Fruit fly (Drosophila melanogaster): ENCODE measurements around the gene Dab.

Gene Dab

dm6 chr3L:16693844-16694243 is 18.1 kb upstream of the Dab start:
- TF ChIP-seq Hnf4 (GFP tag; optimal IDR thresholded peaks at IDR 0.05) (no peak), pan (optimal IDR thresholded peaks at IDR 0.05) (no peak), Rel (GFP tag; optimal IDR thresholded peaks at IDR 0.05) (no peak), Rel (tag; optimal IDR thresholded peaks at IDR 0.05) (peak; percentile 97), N (GFP tag; optimal IDR thresholded peaks at IDR 0.05) (no peak), rgr (GFP tag; optimal IDR thresholded peaks at IDR 0.05) (peak; percentile 14), h (GFP tag; optimal IDR thresholded peaks at IDR 0.05) (peak; percentile 7), foxo (GFP tag; optimal IDR thresholded peaks at IDR 0.05) (no peak), Vsx2 (GFP tag; optimal IDR thresholded peaks at IDR 0.05; ENCODE audit: partially characterized antibody) (peak; percentile 57), psq (GFP tag; optimal IDR thresholded peaks at IDR 0.05) (no peak)

dm6 chr3L:16695076-16695847 is 16.7 kb upstream of the Dab start:
- no peak for TF ChIP-seq HLH106 (tag; optimal IDR thresholded peaks at IDR 0.05)
- TF ChIP-seq sage (GFP tag; optimal IDR thresholded peaks at IDR 0.05): no peak
- TF ChIP-seq pan (optimal IDR thresholded peaks at IDR 0.05): no peak

dm6 chr3L:16697069-16697468 is 14.9 kb upstream of the Dab start:
- TF ChIP-seq foxo (GFP tag; optimal IDR thresholded peaks at IDR 0.05) (peak in 1 of 2 experiments; percentile 41), sv (GFP tag; optimal IDR thresholded peaks at IDR 0.05) (no peak), dl (GFP tag; optimal IDR thresholded peaks at IDR 0.05; ENCODE audit: insufficient read depth in 1 of 2, partially characterized antibody in 2 of 2) (no peak), fru (GFP tag; optimal IDR thresholded peaks at IDR 0.05) (no peak), Dfd (GFP tag; optimal IDR thresholded peaks at IDR 0.05) (no peak), Mio (GFP tag; optimal IDR thresholded peaks at IDR 0.05) (no peak), lola (GFP tag; optimal IDR thresholded peaks at IDR 0.05) (no peak), Jra (GFP tag; optimal IDR thresholded peaks at IDR 0.05) (no peak), dmrt93B (GFP tag; optimal IDR thresholded peaks at IDR 0.05) (no peak), Dif (GFP tag; optimal IDR thresholded peaks at IDR 0.05; ENCODE audit: partially characterized antibody) (no peak), jim (GFP tag; optimal IDR thresholded peaks at IDR 0.05) (no peak), N (GFP tag; optimal IDR thresholded peaks at IDR 0.05) (no peak), HLH106 (tag; optimal IDR thresholded peaks at IDR 0.05) (peak; percentile 56), GATAd (GFP tag; optimal IDR thresholded peaks at IDR 0.05) (no peak), sage (GFP tag; optimal IDR thresholded peaks at IDR 0.05) (no peak), Sp1 (GFP tag; optimal IDR thresholded peaks at IDR 0.05) (peak; percentile 37), Rel (GFP tag; optimal IDR thresholded peaks at IDR 0.05) (no peak), Rel (tag; optimal IDR thresholded peaks at IDR 0.05) (no peak), CrebA (GFP tag; optimal IDR thresholded peaks at IDR 0.05; ENCODE audit: borderline replicate concordance) (no peak), Hnf4 (GFP tag; optimal IDR thresholded peaks at IDR 0.05) (no peak), Abd-B (GFP tag; optimal IDR thresholded peaks at IDR 0.05) (no peak), Hr83 (GFP tag; optimal IDR thresholded peaks at IDR 0.05; ENCODE audit: poor library complexity, severe bottlenecking) (no peak), usp (GFP tag; optimal IDR thresholded peaks at IDR 0.05) (no peak), CG32264 (GFP tag; optimal IDR thresholded peaks at IDR 0.05) (no peak), rgr (GFP tag; optimal IDR thresholded peaks at IDR 0.05) (peak; percentile 28), tai (GFP tag; optimal IDR thresholded peaks at IDR 0.05) (no peak), dsf (GFP tag; optimal IDR thresholded peaks at IDR 0.05; ENCODE audit: borderline replicate concordance) (no peak), OdsH (GFP tag; optimal IDR thresholded peaks at IDR 0.05) (peak; percentile 27), woc (GFP tag; optimal IDR thresholded peaks at IDR 0.05) (no peak), psq (GFP tag; optimal IDR thresholded peaks at IDR 0.05) (peak; percentile 39), Hr78 (GFP tag; optimal IDR thresholded peaks at IDR 0.05) (no peak), ey (GFP tag; optimal IDR thresholded peaks at IDR 0.05) (no peak), CG9705 (GFP tag; optimal IDR thresholded peaks at IDR 0.05) (no peak), h (GFP tag; optimal IDR thresholded peaks at IDR 0.05) (peak; percentile 33), Vsx2 (GFP tag; optimal IDR thresholded peaks at IDR 0.05; ENCODE audit: partially characterized antibody) (no peak), brk (GFP tag; optimal IDR thresholded peaks at IDR 0.05) (peak; percentile 10), br (GFP tag; optimal IDR thresholded peaks at IDR 0.05) (no peak), pan (optimal IDR thresholded peaks at IDR 0.05) (no peak), Myc (optimal IDR thresholded peaks at IDR 0.05) (no peak)
